Worm (Caenorhabditis elegans) whole organism, young adult: ENCODE results near the gene bcas-2.

Experiments
- B0035.1 ChIP-seq: sonication (generic microtip); optimal IDR thresholded peaks from 2 replicates; lab custom pipeline; 2016; ENCODE audit warnings: missing genetic modification characterization, mild to moderate bottlenecking, missing compliant biosample characterization, missing genotype, missing genetic modification reagents
- D2030.7 ChIP-seq: fragments of 200-800 bp; sonication (Bioruptor generic); IDR thresholded peaks from 2 replicates; pipeline ENCODE4 v1.3.6; 2022; ENCODE audit warnings: missing genetic modification reagents, missing genetic modification characterization, missing compliant biosample characterization
- F23B12.7 ChIP-seq: sonication (generic microtip); optimal IDR thresholded peaks from 2 replicates; lab custom pipeline; 2017; ENCODE audit warnings: missing genetic modification characterization, mild to moderate bottlenecking, missing compliant biosample characterization, antibody characterized with exemption, moderate library complexity; ENCODE audit not compliant: insufficient read depth
- F33H1.4 ChIP-seq: fragments of 200-800 bp; sonication (Bioruptor generic); IDR thresholded peaks from 2 replicates; pipeline ENCODE4 v1.3.6; 2022; ENCODE audit warnings: missing genetic modification reagents, missing genetic modification characterization, missing compliant biosample characterization
- F49E8.2 ChIP-seq: sonication (generic microtip); optimal IDR thresholded peaks from 3 replicates; lab custom pipeline; 2017; ENCODE audit warnings: missing genetic modification characterization, mild to moderate bottlenecking, missing compliant biosample characterization, antibody characterized with exemption, moderate library complexity; ENCODE audit not compliant: insufficient read depth
- Y95B8A.8 ChIP-seq: fragments of 200-800 bp; sonication (Bioruptor generic); IDR thresholded peaks from 2 replicates; pipeline ENCODE4 v1.3.6; 2022; ENCODE audit warnings: missing genetic modification reagents, missing genetic modification characterization, missing compliant biosample characterization
- ZK185.1 ChIP-seq: sonication (generic microtip); optimal IDR thresholded peaks from 2 replicates; lab custom pipeline; 2016; ENCODE audit warnings: mild to moderate bottlenecking, missing genetic modification characterization, missing compliant biosample characterization; ENCODE audit not compliant: poor library complexity, severe bottlenecking
- attf-5 ChIP-seq: fragments of 200-800 bp; sonication (Bioruptor generic); optimal IDR thresholded peaks from 2 replicates; lab custom pipeline; 2018; ENCODE audit warnings: mild to moderate bottlenecking, missing genetic modification characterization, missing compliant biosample characterization
- cebp-1 ChIP-seq, 2 experiments: fragments of 200-800 bp in 1 of 2; sonication (Bioruptor generic) in 1 of 2; sonication (generic microtip) in 1 of 2; IDR thresholded peaks in 1 of 2; optimal IDR thresholded peaks in 1 of 2; 2 replicates each; pipeline versions ENCODE4 v1.3.6 to Lab custom; 2017 to 2022; ENCODE audit warnings: missing compliant biosample characterization in 2 of 2, missing genetic modification characterization in 2 of 2, mild to moderate bottlenecking in 1 of 2, missing genetic modification reagents in 1 of 2, moderate library complexity in 1 of 2
- ceh-91 ChIP-seq: fragments of 200-800 bp; sonication (Bioruptor generic); IDR thresholded peaks from 2 replicates; pipeline ENCODE4 v1.3.6; 2022; ENCODE audit warnings: missing genetic modification reagents, missing genetic modification characterization, missing compliant biosample characterization
- dox-1 ChIP-seq: fragments of 200-800 bp; sonication (Bioruptor generic); IDR thresholded peaks from 2 replicates; pipeline ENCODE4 v1.3.6; 2022; ENCODE audit warnings: missing genetic modification reagents, missing genetic modification characterization, missing compliant biosample characterization
- dpl-1 ChIP-seq: fragments of 150-350 bp; optimal IDR thresholded peaks from 2 replicates; lab custom pipeline; 2014; ENCODE audit warnings: missing biosample characterization, missing genetic modification reagents, missing genetic modification characterization
- efl-1 ChIP-seq: fragments of 150-350 bp; optimal IDR thresholded peaks from 2 replicates; lab custom pipeline; 2014; ENCODE audit warnings: missing biosample characterization, missing genetic modification reagents, missing genetic modification characterization
- egl-44 ChIP-seq: fragments of 200-800 bp; sonication (Bioruptor generic); IDR thresholded peaks from 2 replicates; pipeline ENCODE4 v1.3.6; 2022; ENCODE audit warnings: missing genetic modification reagents, missing genetic modification characterization, missing compliant biosample characterization
- hmg-1.2 ChIP-seq: fragments of 200-800 bp; sonication (Bioruptor generic); IDR thresholded peaks from 2 replicates; pipeline ENCODE4 v1.3.6; 2022; ENCODE audit warnings: missing genetic modification reagents, missing genetic modification characterization, missing compliant biosample characterization
- hrde-1 ChIP-seq: sonication (generic microtip); optimal IDR thresholded peaks from 2 replicates; lab custom pipeline; 2016; ENCODE audit warnings: missing genetic modification characterization, mild to moderate bottlenecking, missing compliant biosample characterization, moderate library complexity, missing genotype, missing genetic modification reagents, borderline replicate concordance
- hsf-1 ChIP-seq: fragments of 200-800 bp; sonication (Bioruptor generic); IDR thresholded peaks from 2 replicates; pipeline ENCODE4 v1.3.6; 2022; ENCODE audit warnings: missing genetic modification reagents, missing genetic modification characterization, missing compliant biosample characterization
- let-607 ChIP-seq, 2 experiments: fragments of 200-800 bp in 1 of 2; sonication (Bioruptor generic) in 1 of 2; sonication (generic microtip) in 1 of 2; optimal IDR thresholded peaks; 2 replicates each; lab custom pipeline; 2016 to 2018; ENCODE audit warnings: mild to moderate bottlenecking in 2 of 2, missing compliant biosample characterization in 2 of 2, missing genetic modification characterization in 2 of 2, moderate library complexity in 2 of 2, missing genotype in 1 of 2
- lin-35 ChIP-seq, 3 experiments: fragments of 150-350 bp in 2 of 3; sonication (generic microtip) in 1 of 3; optimal IDR thresholded peaks; 2 replicates each; lab custom pipeline; 2014 to 2018; ENCODE audit warnings: missing biosample characterization in 3 of 3, missing genetic modification characterization in 3 of 3, missing genetic modification reagents in 3 of 3
- lin-40 ChIP-seq: sonication (generic microtip); optimal IDR thresholded peaks from 2 replicates; lab custom pipeline; 2016; ENCODE audit warnings: missing genetic modification characterization, mild to moderate bottlenecking, missing compliant biosample characterization, missing genotype, missing genetic modification reagents
- lin-54 ChIP-seq: fragments of 200-800 bp; sonication (Bioruptor generic); optimal IDR thresholded peaks from 2 replicates; lab custom pipeline; 2018; ENCODE audit warnings: mild to moderate bottlenecking, missing genetic modification characterization, missing compliant biosample characterization
- lir-1 ChIP-seq: fragments of 200-800 bp; sonication (Bioruptor generic); conservative IDR thresholded peaks from 2 replicates; pipeline ENCODE4 v1.3.6; 2022; ENCODE audit warnings: missing genetic modification reagents, missing genetic modification characterization, missing compliant biosample characterization
- lsl-1 ChIP-seq: fragments of 200-800 bp; sonication (Bioruptor generic); optimal IDR thresholded peaks from 2 replicates; lab custom pipeline; 2018; ENCODE audit warnings: mild to moderate bottlenecking, missing genetic modification characterization, moderate library complexity, missing compliant biosample characterization
- lsy-27 ChIP-seq: sonication (generic microtip); optimal IDR thresholded peaks from 2 replicates; lab custom pipeline; 2017; ENCODE audit warnings: missing genetic modification characterization, mild to moderate bottlenecking, missing compliant biosample characterization, antibody characterized with exemption, missing genotype, borderline replicate concordance; ENCODE audit not compliant: insufficient read depth
- madf-6 ChIP-seq: fragments of 200-800 bp; sonication (Bioruptor generic); IDR thresholded peaks from 2 replicates; pipeline ENCODE4 v1.3.6; 2022; ENCODE audit warnings: missing genetic modification reagents, missing genetic modification characterization, missing compliant biosample characterization
- mcd-1 ChIP-seq: fragments of 200-800 bp; sonication (Bioruptor generic); IDR thresholded peaks from 2 replicates; pipeline ENCODE4 v1.3.6; 2022; ENCODE audit warnings: missing genetic modification reagents, missing genetic modification characterization, missing compliant biosample characterization
- mel-28 ChIP-seq: sonication (generic microtip); optimal IDR thresholded peaks from 2 replicates; lab custom pipeline; 2016; ENCODE audit warnings: borderline replicate concordance, mild to moderate bottlenecking, missing genetic modification characterization, missing compliant biosample characterization
- mes-4 ChIP-seq: sonication (generic microtip); optimal IDR thresholded peaks from 2 replicates; lab custom pipeline; 2016; ENCODE audit warnings: missing genotype, missing genetic modification characterization, missing compliant biosample characterization
- mxl-1 ChIP-seq: sonication (generic microtip); optimal IDR thresholded peaks from 2 replicates; lab custom pipeline; 2016; ENCODE audit warnings: missing genetic modification characterization, missing compliant biosample characterization
- nfyb-1 ChIP-seq: fragments of 200-800 bp; sonication (Bioruptor generic); IDR thresholded peaks from 2 replicates; pipeline ENCODE4 v1.3.6; 2022; ENCODE audit warnings: missing genetic modification reagents, missing genetic modification characterization, missing compliant biosample characterization
- nhr-80 ChIP-seq: sonication (generic microtip); optimal IDR thresholded peaks from 2 replicates; lab custom pipeline; 2016; ENCODE audit warnings: missing genetic modification characterization, missing compliant biosample characterization
- pbrm-1 ChIP-seq: fragments of 200-800 bp; sonication (Bioruptor generic); IDR thresholded peaks from 2 replicates; pipeline ENCODE4 v1.3.6; 2022; ENCODE audit warnings: missing genetic modification reagents, missing genetic modification characterization, missing compliant biosample characterization
- repo-1 ChIP-seq: sonication (generic microtip); optimal IDR thresholded peaks from 2 replicates; lab custom pipeline; 2017; ENCODE audit warnings: mild to moderate bottlenecking, missing genetic modification characterization, missing compliant biosample characterization
- sea-2 ChIP-seq: fragments of 200-800 bp; sonication (Bioruptor generic); IDR thresholded peaks from 2 replicates; pipeline ENCODE4 v1.3.6; 2022; ENCODE audit warnings: missing genetic modification characterization, missing compliant biosample characterization
- snpc-1.1 ChIP-seq: sonication (generic microtip); optimal IDR thresholded peaks from 2 replicates; lab custom pipeline; 2017; ENCODE audit warnings: missing genetic modification characterization, mild to moderate bottlenecking, missing compliant biosample characterization, antibody characterized with exemption, moderate library complexity, missing genotype, missing genetic modification reagents; ENCODE audit not compliant: insufficient read depth
- snpc-1.3 ChIP-seq: sonication (generic microtip); optimal IDR thresholded peaks from 2 replicates; lab custom pipeline; 2017; ENCODE audit warnings: missing genetic modification characterization, mild to moderate bottlenecking, missing compliant biosample characterization, antibody characterized with exemption, moderate library complexity, missing genotype, missing genetic modification reagents; ENCODE audit not compliant: insufficient read depth
- snpc-3.4 ChIP-seq: sonication (generic microtip); optimal IDR thresholded peaks from 2 replicates; lab custom pipeline; 2017; ENCODE audit warnings: missing genetic modification characterization, mild to moderate bottlenecking, missing compliant biosample characterization, antibody characterized with exemption, moderate library complexity, missing genotype, missing genetic modification reagents
- sptf-2 ChIP-seq: fragments of 200-800 bp; sonication (Bioruptor generic); optimal IDR thresholded peaks from 2 replicates; lab custom pipeline; 2018; ENCODE audit warnings: mild to moderate bottlenecking, missing genetic modification characterization, missing compliant biosample characterization
- tbp1 ChIP-seq: fragments of 200-800 bp; sonication (Bioruptor generic); optimal IDR thresholded peaks from 2 replicates; lab custom pipeline; 2018; ENCODE audit warnings: mild to moderate bottlenecking, missing genetic modification characterization, missing compliant biosample characterization
- tlf-1 ChIP-seq: fragments of 200-800 bp; sonication (Bioruptor generic); optimal IDR thresholded peaks from 2 replicates; lab custom pipeline; 2018; ENCODE audit warnings: mild to moderate bottlenecking, missing genetic modification characterization, missing compliant biosample characterization
- unc-62 ChIP-seq: fragments of 150-350 bp; optimal IDR thresholded peaks from 2 replicates; lab custom pipeline; 2014; ENCODE audit warnings: missing biosample characterization, missing genetic modification reagents, missing genetic modification characterization
- ztf-18 ChIP-seq: sonication (generic microtip); optimal IDR thresholded peaks from 2 replicates; lab custom pipeline; 2016; ENCODE audit warnings: missing genotype, mild to moderate bottlenecking, missing genetic modification characterization, missing compliant biosample characterization
- ztf-25 ChIP-seq: fragments of 200-800 bp; sonication (Bioruptor generic); IDR thresholded peaks from 2 replicates; pipeline ENCODE4 v1.3.6; 2022; ENCODE audit warnings: missing genetic modification reagents, missing genetic modification characterization, missing compliant biosample characterization
- ztf-3 ChIP-seq: fragments of 200-800 bp; sonication (Bioruptor generic); optimal IDR thresholded peaks from 2 replicates; lab custom pipeline; 2018; ENCODE audit warnings: mild to moderate bottlenecking, missing genetic modification characterization, missing compliant biosample characterization

Gene bcas-2

ce11 chrIII:6206161-6206853 is 39.3 kb downstream of the bcas-2 start, which contains the start of the genes sna-3 and rps-3:
Gene sna-3, minus strand, starts transcription at chrIII:6206211.
Gene rps-3, plus strand, starts transcription at chrIII:6206803.
- TF ChIP-seq unc-62 (GFP tag; lab: Kevin White, UChicago) (peak; percentile 14), ztf-18 (tag; lab: Kevin White, UChicago) (peak; percentile 83), egl-44 (GFP tag; lab: Robert Waterston, UW) (no peak), ztf-3 (GFP tag; lab: Kevin White, UChicago) (no peak), hsf-1 (peak; percentile 58; the same call in 1 of the 2 replicates), madf-6 (GFP tag; lab: Robert Waterston, UW) (peak; percentile 58), lin-54 (GFP tag; lab: Kevin White, UChicago) (peak; percentile 67), tlf-1 (GFP tag; lab: Kevin White, UChicago) (peak; percentile 31), ceh-91 (GFP tag; lab: Robert Waterston, UW) (peak; percentile 38; the same call in 1 of the 2 replicates), attf-5 (GFP tag; lab: Kevin White, UChicago) (peak; percentile 83), hrde-1 (tag; lab: Kevin White, UChicago) (no peak), mcd-1 (GFP tag; lab: Robert Waterston, UW) (peak; percentile 72), snpc-1.1 (peak; percentile 66), hmg-1.2 (GFP tag; lab: Robert Waterston, UW) (peak; percentile 86), tbp1 (peak; percentile 58), lir-1 (GFP tag; lab: Robert Waterston, UW) (no peak), nfyb-1 (GFP tag; lab: Robert Waterston, UW) (0 out of 2 replicates have a peak, but pooled peaks have one; percentile 53), mxl-1 (tag; lab: Kevin White, UChicago) (no peak), ZK185.1 (tag; lab: Kevin White, UChicago) (peak; percentile 40), sptf-2 (GFP tag; lab: Kevin White, UChicago) (no peak), lin-40 (peak; percentile 27), lin-35 (GFP tag; optimal IDR thresholded peaks at IDR 0.05; lab: Kevin White, UChicago) (peak in 1 of 3 experiments; percentile 58), lsy-27 (no peak), dox-1 (GFP tag; lab: Robert Waterston, UW) (0 out of 2 replicates have a peak, but pooled peaks have one; percentile 18), Y95B8A.8 (GFP tag; lab: Robert Waterston, UW) (0 out of 2 replicates have a peak, but pooled peaks have one; percentile 42), nhr-80 (tag; lab: Kevin White, UChicago) (peak; percentile 54), mel-28 (no peak), D2030.7 (GFP tag; lab: Robert Waterston, UW) (peak; percentile 72), snpc-1.3 (tag; lab: Kevin White, UChicago) (peak; percentile 55), sea-2 (GFP tag; lab: Robert Waterston, UW) (no peak), F49E8.2 (tag; lab: Kevin White, UChicago) (peak; percentile 69), F33H1.4 (GFP tag; lab: Robert Waterston, UW) (peak; percentile 93), lsl-1 (GFP tag; lab: Kevin White, UChicago) (peak; percentile 58), ztf-25 (GFP tag; lab: Robert Waterston, UW) (no peak), dpl-1 (GFP tag; lab: Kevin White, UChicago) (peak; percentile 29), repo-1 (no peak), snpc-3.4 (tag; lab: Kevin White, UChicago) (peak; percentile 64), efl-1 (GFP tag; lab: Kevin White, UChicago) (peak; percentile 48), F23B12.7 (tag; lab: Kevin White, UChicago) (peak; percentile 96), mes-4 (tag; lab: Kevin White, UChicago) (no peak), cebp-1 (GFP tag; IDR thresholded peaks at IDR 0.05; lab: Robert Waterston, UW) (0 out of 2 replicates have a peak, but pooled peaks have one; percentile 13), cebp-1 (tag; optimal IDR thresholded peaks at IDR 0.05; lab: Kevin White, UChicago) (peak; percentile 62), let-607 (tag; optimal IDR thresholded peaks at IDR 0.05; lab: Kevin White, UChicago) (peak in 1 of 2 experiments; percentile 36), B0035.1 (tag; lab: Kevin White, UChicago) (no peak), pbrm-1 (GFP tag; lab: Robert Waterston, UW) (peak; percentile 64; the same call in 1 of the 2 replicates)
